Fruit fly (Drosophila melanogaster) whole organism, embryonic: ENCODE results near the gene RpS28a.

Experiments used
- Ada2b ChIP-seq: fragments of 200-800 bp; sonication (Bioruptor generic); IDR thresholded peaks from 2 replicates; pipeline ENCODE4 v1.3.6; 2022; ENCODE audit warnings: missing biosample characterization, missing genetic modification characterization
- Atf-2 ChIP-seq: fragments of 200-800 bp; sonication (Bioruptor generic); optimal IDR thresholded peaks from 2 replicates; lab custom pipeline; 2016; ENCODE audit warnings: missing biosample characterization, missing genetic modification characterization
- Atf3 ChIP-seq: fragments of 200-800 bp; sonication (Bioruptor generic); optimal IDR thresholded peaks from 3 replicates; lab custom pipeline; 2016; ENCODE audit warnings: missing biosample characterization, missing genetic modification characterization
- B-H2 ChIP-seq: fragments of 200-800 bp; sonication (Bioruptor generic); optimal IDR thresholded peaks from 2 replicates; lab custom pipeline; 2018; ENCODE audit warnings: missing biosample characterization, mild to moderate bottlenecking, missing genetic modification characterization
- Blimp-1 ChIP-seq: fragments of 200-800 bp; sonication (Bioruptor generic); optimal IDR thresholded peaks from 3 replicates; lab custom pipeline; 2018; ENCODE audit warnings: missing biosample characterization, missing genetic modification characterization, mild to moderate bottlenecking, moderate library complexity, missing genetic modification reagents
- CG11398 ChIP-seq: fragments of 200-800 bp; sonication (Bioruptor generic); optimal IDR thresholded peaks from 2 replicates; lab custom pipeline; 2016; ENCODE audit warnings: missing biosample characterization, missing genetic modification characterization
- CG12219 ChIP-seq: fragments of 200-800 bp; sonication (Bioruptor generic); optimal IDR thresholded peaks from 3 replicates; lab custom pipeline; 2018; ENCODE audit warnings: missing biosample characterization, mild to moderate bottlenecking, missing genetic modification characterization
- CG12769 ChIP-seq: fragments of 200-800 bp; sonication (Bioruptor generic); optimal IDR thresholded peaks from 2 replicates; lab custom pipeline; 2019; ENCODE audit warnings: missing biosample characterization, mild to moderate bottlenecking, missing genetic modification characterization, moderate library complexity
- CG13424 ChIP-seq: fragments of 200-800 bp; sonication (Bioruptor generic); optimal IDR thresholded peaks from 2 replicates; lab custom pipeline; 2019; ENCODE audit warnings: missing biosample characterization, mild to moderate bottlenecking, missing genetic modification characterization, moderate library complexity
- CG16779 ChIP-seq: fragments of 200-800 bp; sonication (Bioruptor generic); IDR thresholded peaks from 2 replicates; pipeline ENCODE4 v1.3.6; 2022; ENCODE audit warnings: missing biosample characterization, missing genetic modification characterization
- CG17359 ChIP-seq: fragments of 200-800 bp; sonication (Bioruptor generic); optimal IDR thresholded peaks from 3 replicates; lab custom pipeline; 2018; ENCODE audit warnings: missing biosample characterization, mild to moderate bottlenecking, missing genetic modification characterization, moderate library complexity
- CG17829 ChIP-seq: fragments of 200-800 bp; optimal IDR thresholded peaks from 2 replicates; lab custom pipeline; 2019; ENCODE audit warnings: missing biosample characterization, mild to moderate bottlenecking, missing genetic modification characterization, moderate library complexity
- CG31388 ChIP-seq: fragments of 200-800 bp; sonication (Bioruptor generic); optimal IDR thresholded peaks from 2 replicates; lab custom pipeline; 2016; ENCODE audit warnings: missing biosample characterization, missing genetic modification characterization
- CG3163 ChIP-seq: fragments of 200-800 bp; sonication (Bioruptor generic); optimal IDR thresholded peaks from 3 replicates; lab custom pipeline; 2016; ENCODE audit warnings: missing biosample characterization, missing genetic modification characterization
- CG33557 ChIP-seq: fragments of 200-800 bp; sonication (Bioruptor generic); optimal IDR thresholded peaks from 2 replicates; lab custom pipeline; 2019; ENCODE audit warnings: missing biosample characterization, mild to moderate bottlenecking, missing genetic modification characterization, moderate library complexity
- CG6654 ChIP-seq: fragments of 200-800 bp; sonication (Bioruptor generic); optimal IDR thresholded peaks from 2 replicates; lab custom pipeline; 2017; ENCODE audit warnings: missing biosample characterization, mild to moderate bottlenecking, missing genetic modification characterization
- CG6765 ChIP-seq: fragments of 200-800 bp; sonication (Bioruptor generic); optimal IDR thresholded peaks from 3 replicates; lab custom pipeline; 2017; ENCODE audit warnings: missing biosample characterization, mild to moderate bottlenecking, missing genetic modification characterization
- CG6813 ChIP-seq: fragments of 200-800 bp; sonication (Bioruptor generic); optimal IDR thresholded peaks from 2 replicates; lab custom pipeline; 2017; ENCODE audit warnings: missing biosample characterization, missing genetic modification characterization, mild to moderate bottlenecking, moderate library complexity, missing genetic modification reagents
- CG7928 ChIP-seq: fragments of 200-800 bp; sonication (Bioruptor generic); optimal IDR thresholded peaks from 2 replicates; lab custom pipeline; 2017; ENCODE audit warnings: missing biosample characterization, mild to moderate bottlenecking, missing genetic modification characterization
- CG8089 ChIP-seq: fragments of 200-800 bp; sonication (Bioruptor generic); optimal IDR thresholded peaks from 3 replicates; lab custom pipeline; 2016; ENCODE audit warnings: missing biosample characterization, missing genetic modification characterization
- CG9215 ChIP-seq: fragments of 200-800 bp; sonication (Bioruptor generic); IDR thresholded peaks from 2 replicates; pipeline ENCODE4 v1.3.6; 2022; ENCODE audit warnings: missing biosample characterization, missing genetic modification characterization
- CG9727 ChIP-seq: fragments of 200-800 bp; sonication (Bioruptor generic); optimal IDR thresholded peaks from 3 replicates; lab custom pipeline; 2017; ENCODE audit warnings: missing biosample characterization, mild to moderate bottlenecking, missing genetic modification characterization
- CrebB ChIP-seq: fragments of 200-800 bp; sonication (Bioruptor generic); optimal IDR thresholded peaks from 3 replicates; lab custom pipeline; 2018; ENCODE audit warnings: missing biosample characterization, mild to moderate bottlenecking, missing genetic modification characterization
- Dbx ChIP-seq: fragments of 200-800 bp; sonication (Bioruptor generic); IDR thresholded peaks from 3 replicates; pipeline ENCODE4 v1.3.6; 2022; ENCODE audit warnings: missing biosample characterization, missing genetic modification characterization
- Dfd ChIP-seq, 2 experiments: fragments of >200 bp; optimal IDR thresholded peaks; 2 replicates each; lab custom pipeline; 2017; ENCODE audit warnings: missing biosample characterization in 2 of 2, missing genetic modification characterization in 2 of 2
- Eip74EF ChIP-seq, 2 experiments: fragments of 200-800 bp in 1 of 2; fragments of >200 bp in 1 of 2; sonication (Bioruptor generic) in 1 of 2; optimal IDR thresholded peaks; 2 replicates each; lab custom pipeline; 2017 to 2019; ENCODE audit warnings: missing biosample characterization in 2 of 2, missing genetic modification characterization in 2 of 2, mild to moderate bottlenecking in 1 of 2, moderate library complexity in 1 of 2
- Fer3 ChIP-seq: fragments of 200-800 bp; sonication (Bioruptor generic); optimal IDR thresholded peaks from 2 replicates; lab custom pipeline; 2018; ENCODE audit warnings: missing biosample characterization, mild to moderate bottlenecking, missing genetic modification characterization, moderate library complexity
- Hey ChIP-seq: fragments of 200-800 bp; sonication (Bioruptor generic); optimal IDR thresholded peaks from 3 replicates; lab custom pipeline; 2018; ENCODE audit warnings: missing biosample characterization, mild to moderate bottlenecking, missing genetic modification characterization
- Hmr ChIP-seq: fragments of 200-800 bp; sonication (Bioruptor generic); optimal IDR thresholded peaks from 3 replicates; lab custom pipeline; 2017; ENCODE audit warnings: mild to moderate bottlenecking, missing biosample characterization, missing genetic modification reagents, missing genetic modification characterization
- NC2α ChIP-seq: fragments of 200-800 bp; sonication (Bioruptor generic); optimal IDR thresholded peaks from 2 replicates; lab custom pipeline; 2016; ENCODE audit warnings: missing biosample characterization, missing genetic modification characterization
- Nf-YA ChIP-seq: fragments of 200-800 bp; sonication (Bioruptor generic); IDR thresholded peaks from 2 replicates; pipeline ENCODE4 v1.3.6; 2022; ENCODE audit warnings: missing biosample characterization, missing genetic modification characterization
- Vsx1 ChIP-seq: fragments of 200-800 bp; sonication (Bioruptor generic); optimal IDR thresholded peaks from 2 replicates; lab custom pipeline; 2017; ENCODE audit warnings: missing biosample characterization, mild to moderate bottlenecking, missing genetic modification characterization, missing genetic modification reagents
- bsh ChIP-seq, 2 experiments: fragments of 200-800 bp; sonication (Bioruptor generic); optimal IDR thresholded peaks; 2 replicates each; lab custom pipeline; 2017 to 2018; ENCODE audit warnings: mild to moderate bottlenecking in 2 of 2, missing biosample characterization in 2 of 2, missing genetic modification characterization in 2 of 2, moderate library complexity in 1 of 2
- caup ChIP-seq: fragments of 200-800 bp; sonication (Bioruptor generic); optimal IDR thresholded peaks from 3 replicates; lab custom pipeline; 2017; ENCODE audit warnings: missing biosample characterization, mild to moderate bottlenecking, missing genetic modification characterization, moderate library complexity; ENCODE audit not compliant: severe bottlenecking
- ewg ChIP-seq: fragments of 200-800 bp; sonication (Bioruptor generic); optimal IDR thresholded peaks from 3 replicates; lab custom pipeline; 2017; ENCODE audit warnings: mild to moderate bottlenecking, missing biosample characterization, missing genetic modification reagents, missing genetic modification characterization
- exex ChIP-seq: fragments of 200-800 bp; sonication (Bioruptor generic); optimal IDR thresholded peaks from 4 replicates; lab custom pipeline; 2018; ENCODE audit warnings: missing biosample characterization, mild to moderate bottlenecking, missing genetic modification characterization, moderate library complexity
- fd3F ChIP-seq: fragments of 200-800 bp; sonication (Bioruptor generic); optimal IDR thresholded peaks from 2 replicates; lab custom pipeline; 2018; ENCODE audit warnings: missing biosample characterization, mild to moderate bottlenecking, missing genetic modification characterization, moderate library complexity
- gem ChIP-seq: fragments of 200-800 bp; sonication (Bioruptor generic); optimal IDR thresholded peaks from 2 replicates; lab custom pipeline; 2019; ENCODE audit warnings: missing biosample characterization, mild to moderate bottlenecking, missing genetic modification characterization, moderate library complexity
- gfzf ChIP-seq: fragments of 200-800 bp; sonication (Bioruptor generic); optimal IDR thresholded peaks from 2 replicates; lab custom pipeline; 2016; ENCODE audit warnings: missing biosample characterization, mild to moderate bottlenecking, missing genetic modification characterization, moderate library complexity
- ind ChIP-seq: fragments of 200-800 bp; sonication (Bioruptor generic); optimal IDR thresholded peaks from 3 replicates; lab custom pipeline; 2016; ENCODE audit warnings: missing biosample characterization, missing genetic modification characterization
- ken ChIP-seq: fragments of 200-800 bp; sonication (Bioruptor generic); IDR thresholded peaks from 3 replicates; pipeline ENCODE4 v1.3.6; 2022; ENCODE audit warnings: missing biosample characterization, missing genetic modification characterization
- mld ChIP-seq: fragments of 200-800 bp; sonication (Bioruptor generic); IDR thresholded peaks from 3 replicates; pipeline ENCODE4 v1.3.6; 2022; ENCODE audit warnings: missing biosample characterization, missing genetic modification characterization; ENCODE audit not compliant: partially characterized antibody
- oc ChIP-seq: fragments of 200-800 bp; sonication (Bioruptor generic); optimal IDR thresholded peaks from 2 replicates; lab custom pipeline; 2018; ENCODE audit warnings: missing biosample characterization, mild to moderate bottlenecking, missing genetic modification characterization, moderate library complexity
- phol ChIP-seq: fragments of 200-800 bp; sonication (Bioruptor generic); optimal IDR thresholded peaks from 3 replicates; lab custom pipeline; 2018; ENCODE audit warnings: missing biosample characterization, mild to moderate bottlenecking, missing genetic modification characterization, moderate library complexity
- psq ChIP-seq: fragments of 200-800 bp; sonication (Bioruptor generic); optimal IDR thresholded peaks from 2 replicates; lab custom pipeline; 2017; ENCODE audit warnings: missing biosample characterization, missing genetic modification characterization
- rib ChIP-seq: fragments of 200-800 bp; sonication (Bioruptor generic); IDR thresholded peaks from 2 replicates; pipeline ENCODE4 v1.3.6; 2022; ENCODE audit warnings: missing biosample characterization, missing genetic modification characterization
- sima ChIP-seq: fragments of 200-800 bp; sonication (Bioruptor generic); optimal IDR thresholded peaks from 2 replicates; lab custom pipeline; 2016; ENCODE audit warnings: missing biosample characterization, missing genetic modification characterization
- stwl ChIP-seq: fragments of 200-800 bp; sonication (Bioruptor generic); optimal IDR thresholded peaks from 3 replicates; lab custom pipeline; 2018; ENCODE audit warnings: missing biosample characterization, mild to moderate bottlenecking, missing genetic modification characterization, moderate library complexity

The RpS28a gene

DNA sequence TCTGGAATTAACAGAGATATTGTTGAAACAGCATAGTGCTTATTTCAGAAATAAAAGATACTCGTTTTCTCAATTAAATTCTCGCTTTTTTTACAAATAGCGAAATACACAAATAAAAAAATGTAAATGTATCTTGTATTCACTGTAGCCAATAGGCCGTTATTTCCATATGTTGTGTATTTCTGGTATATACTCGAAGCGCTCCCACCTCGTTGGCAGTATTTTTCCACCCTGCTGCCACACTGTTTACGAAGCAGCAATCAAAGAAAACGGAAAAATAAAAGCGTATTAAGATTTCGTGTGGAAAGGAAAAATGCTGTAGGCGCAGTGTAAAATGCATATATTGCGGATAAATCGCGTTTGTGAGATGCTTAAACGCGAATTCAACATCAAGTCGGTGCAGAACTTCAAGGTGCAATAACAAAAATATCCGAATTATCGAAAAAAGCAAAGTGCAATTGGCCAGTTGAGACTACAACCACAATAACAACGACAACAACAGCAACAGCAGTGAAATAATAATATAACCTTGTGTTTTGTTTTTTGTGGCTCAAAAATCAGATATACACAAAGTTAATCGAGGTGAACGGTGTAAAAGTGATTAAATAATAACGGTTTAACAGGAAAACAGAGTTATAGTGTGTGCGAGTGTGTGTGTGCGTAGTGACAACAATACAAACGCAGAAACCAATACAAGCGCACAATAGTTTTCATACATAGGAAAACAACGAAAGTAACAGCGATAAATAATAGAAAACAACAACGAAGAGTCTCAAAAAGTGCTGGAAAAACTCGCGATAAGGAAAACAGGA, 35.8 kb upstream of the RpS28a start, which contains the start of gene sima (continued):
- TF ChIP-seq Vsx1 (GFP tag; lab: Kevin White, UChicago), result peak; percentile 47
- no peak for TF ChIP-seq Hey (tag; lab: Kevin White, UChicago)
- TF ChIP-seq fd3F (GFP tag; lab: Kevin White, UChicago), result no peak
- peak; percentile 32 for TF ChIP-seq exex
- no peak for TF ChIP-seq CG3163 (GFP tag; lab: Kevin White, UChicago)
- peak; percentile 27 for TF ChIP-seq CG13424 (tag; lab: Kevin White, UChicago)
- peak; percentile 39 for TF ChIP-seq Hmr (GFP tag; lab: Kevin White, UChicago)
- TF ChIP-seq CG7928 (GFP tag; lab: Kevin White, UChicago), result no peak
- TF ChIP-seq ewg, result no peak
- TF ChIP-seq CG31388, result no peak
- TF ChIP-seq Nf-YA (GFP tag; lab: Robert Waterston, UW), result no peak
- TF ChIP-seq CG33557 (GFP tag; lab: Kevin White, UChicago), result no peak
- no peak for TF ChIP-seq rib (GFP tag; lab: Robert Waterston, UW)
- peak; percentile 37 for TF ChIP-seq CG6765 (GFP tag; lab: Kevin White, UChicago)
- peak; percentile 51 for TF ChIP-seq caup
- peak; percentile 98 for TF ChIP-seq psq (GFP tag; lab: Kevin White, UChicago)
- TF ChIP-seq CG9727, result peak; percentile 5
- no peak for TF ChIP-seq Dbx (GFP tag; lab: Robert Waterston, UW)
- no peak for TF ChIP-seq Dfd (GFP tag; optimal IDR thresholded peaks at IDR 0.05; lab: Kevin White, UChicago)
- TF ChIP-seq NC2α (GFP tag; lab: Kevin White, UChicago), result no peak
- TF ChIP-seq CG8089, result no peak
- TF ChIP-seq CG16779 (GFP tag; lab: Robert Waterston, UW), result no peak
- TF ChIP-seq stwl (tag; lab: Kevin White, UChicago), result peak; percentile 65
- peak; percentile 27 for TF ChIP-seq gem
- TF ChIP-seq CrebB, result no peak
- TF ChIP-seq Fer3 (tag; lab: Kevin White, UChicago), result peak; percentile 12
- TF ChIP-seq phol (tag; lab: Kevin White, UChicago), result peak; percentile 37
- TF ChIP-seq sima (GFP tag; lab: Kevin White, UChicago), result no peak
- TF ChIP-seq Atf3 (GFP tag; lab: Kevin White, UChicago), result no peak
- peak; percentile 17 for TF ChIP-seq Blimp-1 (GFP tag; lab: Kevin White, UChicago)
- no peak for TF ChIP-seq CG6654
- peak; percentile 55 for TF ChIP-seq CG12769
- TF ChIP-seq ind (GFP tag; lab: Kevin White, UChicago), result peak; percentile 17
- peak; percentile 59 for TF ChIP-seq Ada2b (GFP tag; lab: Robert Waterston, UW)
- TF ChIP-seq bsh (GFP tag; optimal IDR thresholded peaks at IDR 0.05; lab: Kevin White, UChicago), result no peak
- TF ChIP-seq mld (GFP tag; lab: Robert Waterston, UW), result no peak
- no peak for TF ChIP-seq Atf-2 (GFP tag; lab: Kevin White, UChicago)
- peak in 1 of 2 experiments; percentile 6 for TF ChIP-seq Eip74EF (GFP tag; optimal IDR thresholded peaks at IDR 0.05; lab: Kevin White, UChicago)
- no peak for TF ChIP-seq ken (GFP tag; lab: Robert Waterston, UW)
- TF ChIP-seq gfzf (GFP tag; lab: Kevin White, UChicago), result peak; percentile 96
- TF ChIP-seq oc (tag; lab: Kevin White, UChicago), result peak; percentile 38
- TF ChIP-seq CG11398, result no peak
- peak; percentile 41 for TF ChIP-seq CG17359
- TF ChIP-seq CG9215 (GFP tag; lab: Robert Waterston, UW), result 0 out of 2 replicates have a peak, but pooled peaks have one; percentile 26
- no peak for TF ChIP-seq B-H2
- peak; percentile 38 for TF ChIP-seq CG17829 (tag; lab: Kevin White, UChicago)
- TF ChIP-seq CG6813 (GFP tag; lab: Kevin White, UChicago), result no peak
- TF ChIP-seq CG12219 (GFP tag; lab: Kevin White, UChicago), result no peak
